Worm (Caenorhabditis elegans): Measurements from ENCODE around the gene kqt-3.

- TF ChIP-seq unc-39 (tag; optimal IDR thresholded peaks at IDR 0.05): no peak
- TF ChIP-seq nhr-2 (tag; optimal IDR thresholded peaks at IDR 0.05): no peak
- no peak for TF ChIP-seq blmp-1 (tag; optimal IDR thresholded peaks at IDR 0.05)
- no peak for TF ChIP-seq nhr-237 (tag; optimal IDR thresholded peaks at IDR 0.05)
- TF ChIP-seq nhr-12 (tag; optimal IDR thresholded peaks at IDR 0.05): no peak
- TF ChIP-seq nhr-28 (tag; optimal IDR thresholded peaks at IDR 0.05): no peak
- TF ChIP-seq nhr-76 (tag; optimal IDR thresholded peaks at IDR 0.05): no peak
- TF ChIP-seq M03D4.4 (tag; optimal IDR thresholded peaks at IDR 0.05): no peak
- no peak for TF ChIP-seq mls-2 (tag; optimal IDR thresholded peaks at IDR 0.05)
- TF ChIP-seq lsy-2 (tag; optimal IDR thresholded peaks at IDR 0.05): no peak
- TF ChIP-seq ztf-11 (tag; optimal IDR thresholded peaks at IDR 0.05): no peak
- no peak for TF ChIP-seq ces-1 (GFP tag; optimal IDR thresholded peaks at IDR 0.05)
- no peak for TF ChIP-seq mep-1 (tag; optimal IDR thresholded peaks at IDR 0.05)
These were observed 54.9 kb downstream of the kqt-3 start for ce11 chrII:13751030-13751429.
